Fruit fly (Drosophila melanogaster) whole organism, larva: ENCODE results near the gene Tim17b1.

Source experiments
- noc ChIP-seq: fragments of 200-800 bp; sonication (Bioruptor generic); optimal IDR thresholded peaks from 3 replicates; lab custom pipeline; 2019; ENCODE audit warnings: missing biosample characterization, mild to moderate bottlenecking, missing genetic modification characterization, moderate library complexity

The Tim17b1 gene

DNA sequence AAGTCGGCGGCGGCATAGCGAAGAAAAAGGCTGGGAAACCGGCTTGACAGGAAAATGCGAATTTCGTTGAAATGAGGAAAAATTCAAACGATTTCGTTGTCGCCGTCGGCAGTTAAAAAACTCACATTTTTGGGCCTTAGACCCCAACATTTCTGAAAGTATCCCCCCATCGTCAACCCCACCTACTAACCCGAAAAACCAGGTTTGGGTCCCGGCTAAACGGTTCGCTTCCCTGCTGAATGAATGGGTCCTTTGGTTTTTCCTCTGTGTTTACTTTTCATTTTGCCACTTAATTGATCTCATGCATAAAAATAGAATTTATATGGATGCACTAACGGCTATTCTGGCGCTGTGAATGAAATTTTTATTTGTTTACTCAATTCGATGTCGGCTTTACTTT lies 26.2 kb downstream of the Tim17b1 start:
- TF ChIP-seq noc (tag; lab: Kevin White, UChicago): no peak

DNA sequence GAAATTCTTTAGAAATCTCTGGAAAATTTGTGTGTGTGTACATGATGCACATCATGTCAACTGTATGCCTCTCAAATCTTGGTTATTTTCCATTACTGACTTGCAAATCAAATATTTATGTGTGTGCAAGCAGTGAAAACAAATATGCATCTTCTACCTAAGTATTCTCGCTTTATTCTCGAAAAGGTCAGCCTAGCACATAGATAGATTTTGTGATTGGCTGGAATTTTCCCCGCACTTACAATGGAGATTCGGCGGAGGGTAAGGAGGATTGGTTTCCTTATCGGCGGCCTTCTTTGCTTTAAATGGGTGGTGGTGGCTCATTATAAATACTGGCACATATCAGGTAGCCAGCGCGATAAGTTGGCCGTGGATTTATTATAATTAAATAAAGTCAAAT lies 28.0 kb downstream of the Tim17b1 start:
- TF ChIP-seq noc (tag; lab: Kevin White, UChicago): no peak

DNA sequence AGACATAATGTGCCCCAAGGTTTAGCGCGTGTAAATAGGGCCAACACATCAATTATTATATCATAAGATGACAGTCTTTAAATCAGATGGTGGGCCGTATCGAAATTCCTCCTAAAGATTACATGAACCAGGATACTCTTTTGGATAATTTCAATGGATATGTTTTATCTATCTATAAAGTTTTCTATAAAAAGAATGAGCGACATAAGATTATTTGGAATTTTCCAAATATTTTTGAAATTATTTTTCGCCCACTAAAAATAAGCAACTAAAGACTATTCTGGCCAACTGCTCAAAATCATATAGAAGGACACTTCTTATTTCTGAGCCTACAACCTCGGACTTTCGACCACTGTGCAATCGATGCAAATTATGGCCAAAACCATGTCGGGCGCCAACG lies 30.4 kb downstream of the Tim17b1 start:
- no peak for TF ChIP-seq noc (tag; lab: Kevin White, UChicago)

DNA sequence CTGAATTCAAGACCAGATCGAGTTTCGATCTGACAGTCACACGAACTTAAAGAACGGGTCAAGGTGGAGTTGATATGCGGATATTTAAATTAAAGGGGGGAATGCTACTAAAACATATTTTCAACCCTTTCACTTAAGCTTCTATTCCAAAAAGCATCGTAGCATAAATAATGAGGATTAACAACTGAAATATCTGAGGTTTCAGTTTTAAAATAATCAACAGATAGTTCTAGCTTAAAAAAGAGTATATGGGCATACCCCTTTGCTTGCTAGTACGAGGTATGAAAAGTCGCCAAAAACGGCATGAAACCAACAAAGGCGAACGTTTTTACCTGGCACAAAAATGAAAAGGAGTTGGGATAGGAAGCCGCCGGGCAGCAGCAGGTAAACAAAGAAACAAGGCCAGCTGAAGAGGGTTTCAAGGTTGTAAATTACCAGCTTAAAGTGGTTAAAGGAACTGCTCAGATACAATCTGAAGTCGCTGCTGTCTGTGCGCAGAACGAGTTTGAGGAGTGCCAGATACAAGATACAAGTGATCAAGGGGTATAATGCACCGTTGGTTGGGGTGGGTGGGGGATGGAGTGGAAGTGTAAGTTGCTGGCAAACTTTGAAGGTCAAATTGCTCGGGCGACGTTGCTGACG lies 31.9 kb downstream of the Tim17b1 start:
- no peak for TF ChIP-seq noc (tag; lab: Kevin White, UChicago)

DNA sequence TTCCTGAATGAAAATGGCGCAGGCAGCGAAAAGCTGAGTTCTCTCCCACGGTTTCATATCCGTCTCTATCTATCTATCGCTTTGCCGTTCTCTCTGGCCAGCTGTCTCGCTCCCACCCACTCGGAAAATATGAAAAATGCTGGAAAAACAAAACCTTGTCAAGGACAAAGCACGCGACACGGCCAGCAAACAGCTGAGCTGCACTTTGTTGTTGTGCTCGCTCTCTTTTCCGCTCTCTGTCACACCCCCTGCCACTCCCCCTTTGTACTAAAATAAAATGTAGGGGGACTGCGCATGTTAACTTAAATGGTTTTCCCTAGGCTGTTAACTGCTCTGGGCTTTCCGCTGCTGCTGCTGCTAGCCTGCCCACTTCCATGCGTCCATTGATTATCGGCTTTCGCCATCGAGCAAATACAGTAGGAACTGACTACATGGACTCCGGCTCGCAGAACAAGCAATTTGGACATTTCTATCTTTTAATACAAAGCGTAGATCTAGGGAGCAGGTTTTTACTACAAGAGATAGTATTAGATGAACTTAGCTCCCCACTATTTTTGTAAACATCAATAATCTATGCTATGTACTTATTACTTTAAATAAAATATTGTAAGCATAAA lies 46.9 kb downstream of the Tim17b1 start:
- no peak for TF ChIP-seq noc (tag; lab: Kevin White, UChicago)

DNA sequence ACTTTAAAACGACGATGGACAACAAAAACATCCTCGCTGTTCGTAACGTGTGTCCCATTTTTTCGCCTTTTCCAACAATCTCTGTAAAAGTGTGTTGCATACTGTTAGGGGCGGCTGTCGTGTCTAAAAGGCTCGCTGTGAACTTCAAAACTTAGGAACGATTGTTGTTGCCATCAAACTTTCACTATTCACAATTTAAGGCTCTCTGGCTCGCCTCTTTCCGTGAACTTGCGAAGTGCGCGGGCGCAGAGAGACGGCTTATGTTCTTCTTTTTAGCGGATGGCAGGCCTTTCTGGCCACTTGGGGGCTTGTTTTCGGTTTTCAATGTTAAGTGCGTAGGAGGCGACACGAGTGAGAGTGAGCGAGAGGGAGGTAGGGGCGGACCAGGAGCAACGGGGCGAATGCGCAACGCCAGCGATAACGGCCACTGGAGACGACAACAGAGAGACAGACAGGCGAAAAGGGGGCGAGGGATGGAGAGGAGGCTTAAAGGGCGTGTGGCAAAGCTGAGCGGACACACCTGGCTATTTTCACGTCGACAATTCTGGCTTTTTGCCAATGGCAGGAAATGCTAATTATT lies 50.5 kb downstream of the Tim17b1 start, which contains the start of gene mtd:
mtd (minus strand) TSS at position 51 of the 580 bp plus-strand sequence.
- TF ChIP-seq noc (tag; lab: Kevin White, UChicago): no peak
